Worm (Caenorhabditis elegans): ENCODE data around the gene ucr-2.2.
A peak's percentile ranks its signal among the peaks of the same experiment; 100 is the strongest.

ucr-2.2 gene

ce11 chrX:15170958-15171357, 2.7 kb upstream of the ucr-2.2 start:
- TF ChIP-seq zip-8 (tag; optimal IDR thresholded peaks at IDR 0.05) (no peak), bed-3 (GFP tag; optimal IDR thresholded peaks at IDR 0.05) (no peak), tbx-8 (GFP tag; optimal IDR thresholded peaks at IDR 0.05) (no peak), ceh-43 (GFP tag; optimal IDR thresholded peaks at IDR 0.05) (no peak), nhr-237 (tag; optimal IDR thresholded peaks at IDR 0.05) (no peak), ztf-11 (tag; optimal IDR thresholded peaks at IDR 0.05) (no peak), unc-62 (GFP tag; optimal IDR thresholded peaks at IDR 0.05) (no peak)

- TF ChIP-seq nhr-2 (tag; optimal IDR thresholded peaks at IDR 0.05) (no peak), ceh-39 (tag; optimal IDR thresholded peaks at IDR 0.05) (no peak), mls-2 (tag; optimal IDR thresholded peaks at IDR 0.05) (no peak), unc-62 (GFP tag; optimal IDR thresholded peaks at IDR 0.05) (no peak), blmp-1 (tag; optimal IDR thresholded peaks at IDR 0.05) (no peak), zip-8 (tag; optimal IDR thresholded peaks at IDR 0.05) (no peak), flh-1 (GFP tag; optimal IDR thresholded peaks at IDR 0.05) (no peak)
Observed at ce11 chrX:15175211-15175610, 1.5 kb downstream of the ucr-2.2 start.

ce11 chrX:15176431-15176911, 2.8 kb downstream of the ucr-2.2 start, which contains the start of gene col-41:
Gene col-41, minus strand, starts transcription at chrX:15176481.
- TF ChIP-seq unc-39 (tag; optimal IDR thresholded peaks at IDR 0.05) = no peak
- no peak for TF ChIP-seq nhr-12 (tag; optimal IDR thresholded peaks at IDR 0.05)
- TF ChIP-seq unc-120 (tag; optimal IDR thresholded peaks at IDR 0.05; ENCODE audit: poor library complexity, severe bottlenecking) = no peak
- TF ChIP-seq hlh-1 (tag; optimal IDR thresholded peaks at IDR 0.05) = no peak
- TF ChIP-seq zip-8 (tag; optimal IDR thresholded peaks at IDR 0.05) = no peak
- no peak for TF ChIP-seq ceh-43 (GFP tag; optimal IDR thresholded peaks at IDR 0.05)
- no peak for TF ChIP-seq cnd-1 (tag; optimal IDR thresholded peaks at IDR 0.05)
- no peak for TF ChIP-seq elt-3 (tag; optimal IDR thresholded peaks at IDR 0.05)
- TF ChIP-seq nhr-237 (tag; optimal IDR thresholded peaks at IDR 0.05) = no peak
- no peak for TF ChIP-seq nhr-28 (tag; optimal IDR thresholded peaks at IDR 0.05)
- no peak for TF ChIP-seq mab-5 (tag; optimal IDR thresholded peaks at IDR 0.05)
- TF ChIP-seq lin-13 (tag; optimal IDR thresholded peaks at IDR 0.05) = no peak
- no peak for TF ChIP-seq ceh-39 (tag; optimal IDR thresholded peaks at IDR 0.05)
- TF ChIP-seq ces-1 (GFP tag; optimal IDR thresholded peaks at IDR 0.05) = no peak
- no peak for TF ChIP-seq sptf-1 (tag; optimal IDR thresholded peaks at IDR 0.05)
- TF ChIP-seq blmp-1 (tag; optimal IDR thresholded peaks at IDR 0.05) = no peak
- TF ChIP-seq tbx-8 (GFP tag; optimal IDR thresholded peaks at IDR 0.05) = no peak

- TF ChIP-seq unc-62 (GFP tag; optimal IDR thresholded peaks at IDR 0.05) (no peak), ces-1 (GFP tag; optimal IDR thresholded peaks at IDR 0.05) (no peak), unc-120 (tag; optimal IDR thresholded peaks at IDR 0.05; ENCODE audit: poor library complexity, severe bottlenecking) (peak; percentile 44), lsy-2 (tag; optimal IDR thresholded peaks at IDR 0.05) (peak; percentile 40), ceh-39 (tag; optimal IDR thresholded peaks at IDR 0.05) (no peak), pha-4 (tag; optimal IDR thresholded peaks at IDR 0.05) (peak; percentile 89), ztf-11 (tag; optimal IDR thresholded peaks at IDR 0.05) (peak; percentile 15), nhr-76 (tag; optimal IDR thresholded peaks at IDR 0.05) (no peak), mab-5 (tag; optimal IDR thresholded peaks at IDR 0.05) (no peak), cnd-1 (tag; optimal IDR thresholded peaks at IDR 0.05) (peak; percentile 71), drap-1 (GFP tag; optimal IDR thresholded peaks at IDR 0.05) (peak; percentile 81), lin-13 (tag; optimal IDR thresholded peaks at IDR 0.05) (peak; percentile 96), nhr-28 (tag; optimal IDR thresholded peaks at IDR 0.05) (no peak), sptf-1 (tag; optimal IDR thresholded peaks at IDR 0.05) (peak; percentile 71), lin-32 (GFP tag; optimal IDR thresholded peaks at IDR 0.05) (peak; percentile 37), bed-3 (GFP tag; optimal IDR thresholded peaks at IDR 0.05) (no peak), elt-1 (tag; optimal IDR thresholded peaks at IDR 0.05; ENCODE audit: borderline replicate concordance, insufficient read depth) (no peak), elt-3 (tag; optimal IDR thresholded peaks at IDR 0.05) (peak; percentile 9), unc-39 (tag; optimal IDR thresholded peaks at IDR 0.05) (no peak), nhr-237 (tag; optimal IDR thresholded peaks at IDR 0.05) (peak; percentile 13), ceh-43 (GFP tag; optimal IDR thresholded peaks at IDR 0.05) (no peak), tbx-8 (GFP tag; optimal IDR thresholded peaks at IDR 0.05) (no peak), mls-2 (tag; optimal IDR thresholded peaks at IDR 0.05) (no peak), ham-2 (GFP tag; optimal IDR thresholded peaks at IDR 0.05) (peak; percentile 38), zip-8 (tag; optimal IDR thresholded peaks at IDR 0.05) (no peak), M03D4.4 (tag; optimal IDR thresholded peaks at IDR 0.05) (peak; percentile 52), mep-1 (tag; optimal IDR thresholded peaks at IDR 0.05) (peak; percentile 73), nhr-2 (tag; optimal IDR thresholded peaks at IDR 0.05) (no peak), ceh-83 (GFP tag; optimal IDR thresholded peaks at IDR 0.05) (peak; percentile 44), hlh-1 (tag; optimal IDR thresholded peaks at IDR 0.05) (peak; percentile 38), nhr-12 (tag; optimal IDR thresholded peaks at IDR 0.05) (peak; percentile 7), flh-1 (GFP tag; optimal IDR thresholded peaks at IDR 0.05) (peak; percentile 22), snpc-4 (tag; optimal IDR thresholded peaks at IDR 0.05) (no peak), blmp-1 (tag; optimal IDR thresholded peaks at IDR 0.05) (peak; percentile 70), sem-2 (GFP tag; optimal IDR thresholded peaks at IDR 0.05) (no peak)
Observed at ce11 chrX:15181454-15181853, 7.8 kb downstream of the ucr-2.2 start, which contains the start of gene pkhm-2. Gene pkhm-2, minus strand, starts transcription at chrX:15181465.

Measured in whole organism, mixed stage, embryonic.